Fruit fly (Drosophila melanogaster): ENCODE measurements around the gene Boh2.

DNA sequence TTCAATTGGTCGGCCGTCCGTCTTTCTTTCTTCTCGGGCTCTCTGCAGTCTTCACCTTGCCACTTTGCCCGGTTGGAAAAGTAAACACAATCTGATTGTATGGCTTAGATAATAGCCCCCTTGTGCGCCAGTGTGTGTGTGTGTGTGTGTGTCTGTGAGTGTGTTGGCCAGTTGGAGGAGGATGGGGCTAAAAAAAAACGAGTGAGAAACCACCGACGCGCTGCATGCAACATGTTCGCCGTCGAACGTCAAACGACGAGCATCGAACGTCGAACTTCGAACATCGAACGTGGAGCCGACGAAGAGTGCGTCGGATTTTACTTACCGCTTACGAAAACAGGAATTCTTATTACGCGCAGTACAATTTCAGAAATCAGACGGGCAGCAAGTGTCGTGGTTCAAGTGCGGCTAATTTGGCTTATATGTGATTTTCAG is 31.5 kb downstream of the Boh2 start, which contains the start of gene ab:
- TF ChIP-seq br (optimal IDR thresholded peaks at IDR 0.05) (no peak), pfk (GFP tag; optimal IDR thresholded peaks at IDR 0.05) (no peak), gsb (GFP tag; IDR thresholded peaks at IDR 0.05) (no peak), slp2 (GFP tag; optimal IDR thresholded peaks at IDR 0.05) (no peak), h (optimal IDR thresholded peaks at IDR 0.05) (no peak), CG33213 (GFP tag; optimal IDR thresholded peaks at IDR 0.05) (no peak)

Measured in whole organism, embryonic.